Fruit fly (Drosophila melanogaster) whole organism, prepupa: ENCODE results near the gene PMP34.

Experiments
- CG10669 ChIP-seq: fragments of 200-800 bp; sonication (Bioruptor generic); optimal IDR thresholded peaks from 3 replicates; lab custom pipeline; 2018; ENCODE audit warnings: missing biosample characterization, mild to moderate bottlenecking, missing genetic modification characterization, moderate library complexity
- CG11762 ChIP-seq: fragments of 200-800 bp; sonication (Bioruptor generic); optimal IDR thresholded peaks from 3 replicates; lab custom pipeline; 2016; ENCODE audit warnings: missing biosample characterization, missing genetic modification characterization; ENCODE audit not compliant: insufficient read depth
- CG1621 ChIP-seq: fragments of 200-800 bp; sonication (Bioruptor generic); optimal IDR thresholded peaks from 3 replicates; lab custom pipeline; 2018; ENCODE audit warnings: missing biosample characterization, mild to moderate bottlenecking, missing genetic modification characterization
- CG16779 ChIP-seq: fragments of 200-800 bp; sonication (Bioruptor generic); optimal IDR thresholded peaks from 3 replicates; lab custom pipeline; 2017; ENCODE audit warnings: missing biosample characterization, mild to moderate bottlenecking, missing genetic modification characterization
- CG3032 ChIP-seq: fragments of 200-800 bp; optimal IDR thresholded peaks from 2 replicates; lab custom pipeline; 2019; ENCODE audit warnings: missing biosample characterization, mild to moderate bottlenecking, missing genetic modification characterization, moderate library complexity
- CG32006 ChIP-seq: fragments of 200-800 bp; sonication (Bioruptor generic); optimal IDR thresholded peaks from 3 replicates; lab custom pipeline; 2017; ENCODE audit warnings: missing biosample characterization, mild to moderate bottlenecking, missing genetic modification characterization
- CG34406 ChIP-seq: fragments of 200-800 bp; sonication (Bioruptor generic); optimal IDR thresholded peaks from 3 replicates; lab custom pipeline; 2016; ENCODE audit warnings: missing biosample characterization, missing genetic modification characterization
- CG6163 ChIP-seq: fragments of 200-800 bp; sonication (Bioruptor generic); IDR thresholded peaks from 3 replicates; pipeline ENCODE4 v1.3.6; 2022; ENCODE audit warnings: missing biosample characterization, missing genetic modification characterization
- CG6792 ChIP-seq: fragments of 200-800 bp; sonication (Bioruptor generic); optimal IDR thresholded peaks from 3 replicates; lab custom pipeline; 2016; ENCODE audit warnings: missing biosample characterization, missing genetic modification characterization
- CG6854 ChIP-seq: fragments of 200-800 bp; sonication (Bioruptor generic); optimal IDR thresholded peaks from 2 replicates; lab custom pipeline; 2017; ENCODE audit warnings: missing biosample characterization, mild to moderate bottlenecking, missing genetic modification characterization
- Eip78C ChIP-seq: fragments of 200-800 bp; sonication (Bioruptor generic); peaks from one replicate; lab custom pipeline; 2016; ENCODE audit warnings: missing biosample characterization, missing genetic modification characterization
- Eip93F ChIP-seq: fragments of 200-800 bp; sonication (Bioruptor generic); optimal IDR thresholded peaks from 2 replicates; lab custom pipeline; 2016; ENCODE audit warnings: missing biosample characterization, mild to moderate bottlenecking, missing genetic modification characterization
- Ets21C ChIP-seq: fragments of 200-800 bp; sonication (Bioruptor generic); optimal IDR thresholded peaks from 3 replicates; lab custom pipeline; 2016; ENCODE audit warnings: missing biosample characterization, missing genetic modification characterization
- Hr38 ChIP-seq: sonication (Bioruptor generic); optimal IDR thresholded peaks from 2 replicates; lab custom pipeline; 2016; ENCODE audit warnings: missing biosample characterization, missing genetic modification characterization
- Hr4 ChIP-seq: fragments of 200-800 bp; sonication (Bioruptor generic); optimal IDR thresholded peaks from 3 replicates; lab custom pipeline; 2016; ENCODE audit warnings: missing biosample characterization, missing genetic modification characterization
- Sox14 ChIP-seq: fragments of 200-800 bp; sonication (Bioruptor generic); optimal IDR thresholded peaks from 3 replicates; lab custom pipeline; 2016; ENCODE audit warnings: missing biosample characterization, missing genetic modification characterization
- achi ChIP-seq: fragments of 200-800 bp; sonication (Bioruptor generic); optimal IDR thresholded peaks from 3 replicates; lab custom pipeline; 2016; ENCODE audit warnings: missing biosample characterization, missing genetic modification characterization
- eg ChIP-seq: fragments of 200-800 bp; sonication (Bioruptor generic); IDR thresholded peaks from 3 replicates; pipeline ENCODE4 v1.3.6; 2022; ENCODE audit warnings: missing biosample characterization, missing genetic modification characterization
- esn ChIP-seq: fragments of 200-800 bp; sonication (Bioruptor generic); optimal IDR thresholded peaks from 2 replicates; lab custom pipeline; 2016; ENCODE audit warnings: missing biosample characterization, mild to moderate bottlenecking, missing genetic modification characterization, moderate library complexity
- fkh ChIP-seq: fragments of 200-800 bp; sonication (Bioruptor generic); optimal IDR thresholded peaks from 3 replicates; lab custom pipeline; 2017; ENCODE audit warnings: missing biosample characterization, mild to moderate bottlenecking, missing genetic modification characterization, moderate library complexity
- lz ChIP-seq: fragments of 200-800 bp; sonication (Bioruptor generic); optimal IDR thresholded peaks from 3 replicates; lab custom pipeline; 2016; ENCODE audit warnings: missing biosample characterization, missing genetic modification characterization
- pdm3 ChIP-seq: fragments of 200-800 bp; sonication (Bioruptor generic); optimal IDR thresholded peaks from 3 replicates; lab custom pipeline; 2016; ENCODE audit warnings: missing biosample characterization, missing genetic modification characterization
- ss ChIP-seq, 2 experiments: fragments of 200-800 bp; sonication (Bioruptor generic); optimal IDR thresholded peaks; 2 replicates in 1 of 2; 3 replicates in 1 of 2; lab custom pipeline; 2017 to 2018; ENCODE audit warnings: mild to moderate bottlenecking in 2 of 2, missing biosample characterization in 2 of 2, missing genetic modification characterization in 2 of 2, moderate library complexity in 1 of 2
- vri ChIP-seq: fragments of 200-800 bp; sonication (Bioruptor generic); optimal IDR thresholded peaks from 3 replicates; lab custom pipeline; 2016; ENCODE audit warnings: missing biosample characterization, mild to moderate bottlenecking, missing genetic modification characterization

The PMP34 gene

DNA sequence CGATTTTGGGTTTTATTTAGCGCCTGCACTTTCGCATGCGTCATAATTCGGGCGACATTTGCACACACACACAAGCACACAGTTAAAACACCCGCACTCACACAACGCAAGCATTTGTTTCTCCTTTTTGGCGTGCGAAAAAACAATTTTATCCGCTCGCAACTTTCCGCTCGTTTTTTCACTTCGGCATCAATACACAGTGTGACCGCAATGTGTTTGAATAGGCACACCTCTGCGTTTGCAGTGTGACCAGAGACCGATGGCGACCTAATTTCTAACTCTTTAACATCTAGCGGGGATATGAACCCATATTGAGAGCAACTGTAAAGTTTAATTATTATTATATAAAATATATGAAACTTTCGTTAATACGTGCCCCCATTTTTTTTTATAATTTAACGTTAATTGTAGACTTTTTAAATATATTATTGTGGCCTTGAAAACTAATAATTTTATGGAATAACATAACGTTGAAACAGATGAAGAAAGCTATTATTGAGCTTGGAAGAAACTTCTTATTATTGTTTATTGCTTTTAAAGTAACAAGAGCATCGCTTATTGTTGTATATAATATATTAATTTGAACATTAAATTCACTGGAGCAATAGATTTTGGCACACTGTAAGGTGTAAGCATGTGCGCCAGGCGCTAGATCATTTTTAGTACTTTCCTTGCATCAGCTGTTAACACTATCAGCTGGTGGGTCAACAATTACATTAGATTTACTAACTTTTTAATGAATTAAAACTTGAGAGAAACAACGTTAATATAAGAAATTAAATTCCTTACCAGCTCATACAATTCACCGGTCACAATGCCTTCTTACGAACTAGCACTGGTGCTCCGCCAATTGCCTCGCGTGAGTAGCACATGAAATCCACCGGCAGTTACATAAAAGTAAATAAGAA, 45.6 kb downstream of the PMP34 start, which contains the start of the genes Cip4 and mRpS6 (continued):
- peak; percentile 81 for TF ChIP-seq achi (GFP tag; lab: Kevin White, UChicago)
- peak; percentile 85 for TF ChIP-seq esn (GFP tag; lab: Kevin White, UChicago)
- peak; percentile 81 for TF ChIP-seq Sox14 (GFP tag; lab: Kevin White, UChicago)
- peak; percentile 30 for TF ChIP-seq Eip93F (GFP tag; lab: Kevin White, UChicago)
- TF ChIP-seq CG6792 = peak; percentile 66
- peak; percentile 71 for TF ChIP-seq Ets21C (GFP tag; lab: Kevin White, UChicago)
- peak; percentile 76 for TF ChIP-seq lz (GFP tag; lab: Kevin White, UChicago)
- peak; percentile 83 for TF ChIP-seq CG6163 (GFP tag; lab: Robert Waterston, UW)
- peak; percentile 79 for TF ChIP-seq eg (GFP tag; lab: Robert Waterston, UW)
- peak; percentile 1 to 48 for TF ChIP-seq ss (GFP tag; optimal IDR thresholded peaks at IDR 0.05; lab: Kevin White, UChicago)

DNA sequence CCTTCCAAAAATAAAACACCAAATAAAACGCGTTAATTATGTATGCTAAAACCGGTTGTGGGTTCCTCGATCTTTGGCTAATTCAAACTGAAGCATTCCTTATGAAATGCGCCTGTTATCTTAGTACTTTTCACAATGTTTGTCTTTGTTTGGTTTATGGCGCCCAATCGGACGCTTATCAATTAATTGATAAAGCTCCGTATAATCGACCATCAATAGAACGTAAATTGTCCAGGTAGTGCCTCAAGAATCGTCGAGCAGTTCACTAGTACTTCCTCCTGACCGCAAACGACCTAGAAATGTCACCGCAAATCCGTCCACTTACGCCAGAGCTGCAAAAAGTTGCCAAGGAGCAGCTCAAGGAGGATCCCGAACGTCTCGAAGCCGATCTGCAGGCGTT, 46.6 kb downstream of the PMP34 start, which contains the start of gene CG33514:
TSS of gene CG33514 (plus strand) at position 238 of the 400 bp plus-strand sequence.
- TF ChIP-seq CG3032 (no peak), vri (peak; percentile 73)

dm6 chr3L:4367339-4367738, 48.8 kb downstream of the PMP34 start, which contains the start of gene CG11342:
Gene CG11342, minus strand, starts transcription at chr3L:4367458.
- no peak for TF ChIP-seq CG32006 (GFP tag; lab: Kevin White, UChicago)
- TF ChIP-seq Hr38 = no peak
- no peak for TF ChIP-seq Eip78C (GFP tag; lab: Kevin White, UChicago)
- TF ChIP-seq CG10669 (GFP tag; lab: Kevin White, UChicago) = no peak
- TF ChIP-seq CG34406 (GFP tag; lab: Kevin White, UChicago) = no peak
- TF ChIP-seq CG6854 = no peak
- TF ChIP-seq CG16779 (tag; lab: Kevin White, UChicago) = no peak
- TF ChIP-seq achi (GFP tag; lab: Kevin White, UChicago) = peak; percentile 23
- peak; percentile 13 for TF ChIP-seq lz (GFP tag; lab: Kevin White, UChicago)
- TF ChIP-seq fkh (GFP tag; lab: Kevin White, UChicago) = peak; percentile 78
- no peak for TF ChIP-seq CG11762 (GFP tag; lab: Kevin White, UChicago)
- TF ChIP-seq CG6163 (GFP tag; lab: Robert Waterston, UW) = no peak
- no peak for TF ChIP-seq CG1621 (tag; lab: Kevin White, UChicago)
- peak; percentile 41 for TF ChIP-seq esn (GFP tag; lab: Kevin White, UChicago)
- TF ChIP-seq eg (GFP tag; lab: Robert Waterston, UW) = no peak
- no peak for TF ChIP-seq pdm3 (GFP tag; lab: Kevin White, UChicago)
- no peak for TF ChIP-seq Hr4 (GFP tag; lab: Kevin White, UChicago)
